In genomic region chrX:13471855-13472254, ce11 we compare ENCODE assay signal across 3 worm cellular contexts.
TF ChIP-seq lines count a peak whose summit lies in the region.

Gene tre-4, plus strand, starts transcription at chrX:13472155.

TF ChIP-seq in whole organism, L2 larva, 48 proteins besides CTCF, POLR2A, EP300 and RAD21:
- TF ChIP-seq unc-55 (GFP tag; optimal IDR thresholded peaks at IDR 0.05; lab: Kevin White, UChicago) (peak; percentile 39), nhr-21 (tag; optimal IDR thresholded peaks at IDR 0.05; lab: Kevin White, UChicago) (no peak), fos-1 (tag; optimal IDR thresholded peaks at IDR 0.05; lab: Kevin White, UChicago) (no peak)

TF ChIP-seq in whole organism, L3 larva, 47 proteins besides CTCF, POLR2A, EP300 and RAD21:
- peak; percentile 61 for TF ChIP-seq pha-4 (tag; optimal IDR thresholded peaks at IDR 0.05; lab: Kevin White, UChicago)
- TF ChIP-seq mml-1 (tag; optimal IDR thresholded peaks at IDR 0.05; lab: Kevin White, UChicago) = no peak

TF ChIP-seq in whole organism, young adult, 124 proteins besides CTCF, POLR2A, EP300 and RAD21:
- TF ChIP-seq nhr-80 (tag; optimal IDR thresholded peaks at IDR 0.05; lab: Kevin White, UChicago) (peak; percentile 22), F23B12.7 (tag; optimal IDR thresholded peaks at IDR 0.05; lab: Kevin White, UChicago; ENCODE audit: insufficient read depth) (no peak)
